Fruit fly (Drosophila melanogaster) whole organism, wandering third instar larva: ENCODE results near the gene snRNP-U1-70K.
A peak's percentile ranks its signal among the peaks of the same experiment; 100 is the strongest.

ENCODE experiments used
- GATAd ChIP-seq: sonication (Bioruptor generic); optimal IDR thresholded peaks from 2 replicates; lab custom pipeline; 2016; ENCODE audit warnings: missing biosample characterization, missing genetic modification characterization
- Myc ChIP-seq: fragments of >200 bp; optimal IDR thresholded peaks from 2 replicates; lab custom pipeline; 2017
- OdsH ChIP-seq: fragments of 200-800 bp; sonication (Bioruptor generic); optimal IDR thresholded peaks from 2 replicates; lab custom pipeline; 2016; ENCODE audit warnings: missing biosample characterization, mild to moderate bottlenecking, missing genetic modification characterization
- psq ChIP-seq: fragments of 200-800 bp; sonication (Bioruptor generic); optimal IDR thresholded peaks from 3 replicates; lab custom pipeline; 2017; ENCODE audit warnings: missing biosample characterization, mild to moderate bottlenecking, missing genetic modification characterization, moderate library complexity
- woc ChIP-seq: sonication (Bioruptor generic); optimal IDR thresholded peaks from 2 replicates; lab custom pipeline; 2016; ENCODE audit warnings: missing biosample characterization, mild to moderate bottlenecking, missing genetic modification characterization

The snRNP-U1-70K gene

DNA sequence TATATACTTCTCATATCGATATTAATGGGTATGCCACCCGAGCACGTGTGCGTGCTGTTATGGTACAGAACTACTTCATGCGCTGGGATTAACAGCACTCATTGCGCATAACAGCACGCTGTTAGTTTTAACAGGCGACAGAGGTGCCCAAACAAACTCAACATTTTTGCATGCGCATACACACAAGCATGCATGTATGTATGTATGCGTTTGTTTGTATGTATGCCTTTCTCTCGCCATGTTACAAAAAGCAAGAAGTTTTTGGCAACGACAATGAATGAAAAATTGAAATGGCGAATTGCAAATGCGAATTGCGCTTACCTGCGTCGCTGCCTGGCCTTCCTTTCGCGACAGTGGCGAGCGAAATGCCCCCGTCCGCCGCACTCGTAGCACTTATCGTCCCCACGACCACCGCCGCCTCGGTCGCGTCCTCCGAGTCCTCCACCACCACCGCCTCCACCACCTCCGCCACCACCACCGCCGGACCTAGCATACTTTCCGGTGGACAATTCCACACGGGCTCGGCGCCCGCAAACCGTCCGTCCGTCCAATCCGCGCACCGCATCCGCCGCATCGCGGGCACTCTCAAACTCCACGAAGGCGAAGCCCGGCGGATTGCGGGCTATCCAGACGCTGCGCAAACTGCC lies 52.2 kb downstream of the snRNP-U1-70K start:
- TF ChIP-seq woc (GFP tag; lab: Kevin White, UChicago) (peak; percentile 72), psq (GFP tag; lab: Kevin White, UChicago) (no peak), GATAd (GFP tag; lab: Kevin White, UChicago) (no peak), Myc (lab: Kevin White, UChicago) (peak; percentile 11), OdsH (GFP tag; lab: Kevin White, UChicago) (peak; percentile 4)
- TF ChIP-seq, all 38 proteins: peak for 3
